Worm (Caenorhabditis elegans): ENCODE results near the gene srt-15.

Gene srt-15

ce11 chrV:3044837-3045236, 17.1 kb downstream of the srt-15 start, which contains the start of gene F59D6.1:
F59D6.1 (plus strand) TSS chrV:3045137.
- TF ChIP-seq madf-3 (GFP tag; IDR thresholded peaks at IDR 0.05) (no peak), efl-1 (GFP tag; optimal IDR thresholded peaks at IDR 0.05) (no peak), Y67H2A.10 (GFP tag; conservative IDR thresholded peaks at IDR 0.05) (no peak), xnd-1 (tag; optimal IDR thresholded peaks at IDR 0.05) (no peak), atf-7 (tag; optimal IDR thresholded peaks at IDR 0.05) (no peak), snpc-1.1 (tag; optimal IDR thresholded peaks at IDR 0.05; ENCODE audit: insufficient read depth) (no peak), F52B5.7 (tag; optimal IDR thresholded peaks at IDR 0.05) (no peak)

- TF ChIP-seq cebp-2 (GFP tag; IDR thresholded peaks at IDR 0.05), result no peak
- TF ChIP-seq tbx-9 (tag; optimal IDR thresholded peaks at IDR 0.05; ENCODE audit: borderline replicate concordance), result no peak
- no peak for TF ChIP-seq dpl-1 (GFP tag; optimal IDR thresholded peaks at IDR 0.05)
- TF ChIP-seq rec-8 (tag; optimal IDR thresholded peaks at IDR 0.05), result no peak
- no peak for TF ChIP-seq nhr-179 (tag; optimal IDR thresholded peaks at IDR 0.05)
- no peak for TF ChIP-seq D2030.7 (GFP tag; IDR thresholded peaks at IDR 0.05)
- TF ChIP-seq hmg-1.2 (GFP tag; IDR thresholded peaks at IDR 0.05), result no peak
- TF ChIP-seq ztf-18 (tag; optimal IDR thresholded peaks at IDR 0.05), result no peak
- no peak for TF ChIP-seq B0261.1 (tag; optimal IDR thresholded peaks at IDR 0.05)
- no peak for TF ChIP-seq snpc-1.3 (tag; optimal IDR thresholded peaks at IDR 0.05; ENCODE audit: insufficient read depth)
- no peak for TF ChIP-seq mel-28 (tag; optimal IDR thresholded peaks at IDR 0.05; ENCODE audit: borderline replicate concordance)
- TF ChIP-seq lin-35 (GFP tag; optimal IDR thresholded peaks at IDR 0.05), result no peak
- TF ChIP-seq bed-1 (GFP tag; IDR thresholded peaks at IDR 0.05), result no peak
- TF ChIP-seq K12H6.12 (tag; optimal IDR thresholded peaks at IDR 0.05), result no peak
- no peak for TF ChIP-seq nhr-27 (tag; optimal IDR thresholded peaks at IDR 0.05)
- no peak for TF ChIP-seq efl-1 (GFP tag; optimal IDR thresholded peaks at IDR 0.05)
- no peak for TF ChIP-seq hlh-12 (tag; optimal IDR thresholded peaks at IDR 0.05)
- TF ChIP-seq nhr-120 (GFP tag; IDR thresholded peaks at IDR 0.05), result no peak
These were observed 21.0 kb downstream of the srt-15 start for ce11 chrV:3040930-3041329.

- TF ChIP-seq zfh-2 (GFP tag; conservative IDR thresholded peaks at IDR 0.05) (no peak), ama-1 (optimal IDR thresholded peaks at IDR 0.05) (no peak), ama-1 (GFP tag; optimal IDR thresholded peaks at IDR 0.05) (no peak), D2030.7 (GFP tag; IDR thresholded peaks at IDR 0.05) (no peak), lin-54 (GFP tag; optimal IDR thresholded peaks at IDR 0.05) (no peak), lsl-1 (GFP tag; optimal IDR thresholded peaks at IDR 0.05) (no peak), madf-8 (GFP tag; conservative IDR thresholded peaks at IDR 0.05) (no peak), athp-1 (tag; optimal IDR thresholded peaks at IDR 0.05) (no peak), dox-1 (GFP tag; IDR thresholded peaks at IDR 0.05) (no peak), nhr-90 (tag; optimal IDR thresholded peaks at IDR 0.05) (no peak), ekl-4 (GFP tag; IDR thresholded peaks at IDR 0.05) (no peak), snpc-4 (GFP tag; optimal IDR thresholded peaks at IDR 0.05) (no peak), snpc-4 (tag; optimal IDR thresholded peaks at IDR 0.05) (no peak), somi-1 (GFP tag; optimal IDR thresholded peaks at IDR 0.05) (no peak), ztf-3 (GFP tag; optimal IDR thresholded peaks at IDR 0.05) (no peak)
These were observed 22.7 kb downstream of the srt-15 start, which contains the start of gene chpf-2 for ce11 chrV:3039282-3039681. chpf-2 (minus strand) TSS chrV:3039382.
